Worm (Caenorhabditis elegans): ENCODE results near the gene rbm-22.

rbm-22 gene

DNA sequence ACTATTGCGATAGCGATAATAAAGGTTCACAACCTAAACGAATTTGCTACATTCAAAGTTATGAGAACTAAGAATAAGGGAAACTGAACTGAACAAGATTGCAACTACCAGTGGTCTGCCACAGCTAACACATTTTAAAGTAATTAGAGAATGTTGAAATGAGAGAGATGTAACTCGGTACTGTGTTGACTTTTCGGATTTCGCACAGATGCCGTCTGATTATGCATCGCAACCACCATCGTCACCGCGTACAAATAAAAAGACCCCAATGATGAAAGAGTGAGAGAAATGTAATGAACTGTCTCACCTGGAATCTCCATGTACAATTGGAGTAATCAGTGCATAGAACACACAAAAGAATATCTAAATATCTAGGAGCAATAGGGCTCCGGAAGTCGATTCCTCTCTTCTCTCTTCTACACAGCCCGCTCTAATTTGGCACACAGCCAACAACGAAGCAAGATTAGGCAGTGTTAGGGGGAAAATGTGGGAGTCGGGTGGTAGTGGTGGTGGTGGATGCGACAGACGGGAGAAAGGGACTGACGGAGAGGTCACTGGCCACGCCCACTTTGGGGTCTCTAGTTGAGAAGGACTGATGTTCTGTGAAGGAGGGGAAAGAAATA lies 7.5 kb downstream of the rbm-22 start, which contains the start of gene F13E9.11:
Gene F13E9.11 (minus strand): TSS at position 507 of the 623 bp plus-strand sequence.
- TF ChIP-seq aly-2 (tag; optimal IDR thresholded peaks at IDR 0.05) (no peak), unc-55 (GFP tag; optimal IDR thresholded peaks at IDR 0.05) (peak; percentile 12), nhr-11 (tag; optimal IDR thresholded peaks at IDR 0.05) (no peak), zag-1 (tag; optimal IDR thresholded peaks at IDR 0.05) (peak; percentile 61), C34F6.9 (tag; optimal IDR thresholded peaks at IDR 0.05) (peak; percentile 5), ztf-1 (GFP tag; conservative IDR thresholded peaks at IDR 0.05) (no peak), elt-1 (tag; optimal IDR thresholded peaks at IDR 0.05) (no peak), mdl-1 (tag; optimal IDR thresholded peaks at IDR 0.05) (no peak), elt-3 (tag; optimal IDR thresholded peaks at IDR 0.05) (no peak), nhr-21 (tag; optimal IDR thresholded peaks at IDR 0.05) (no peak), dmd-4 (tag; optimal IDR thresholded peaks at IDR 0.05) (no peak), lsy-2 (tag; optimal IDR thresholded peaks at IDR 0.05) (peak in 1 of 2 experiments; percentile 19), snpc-4 (tag; optimal IDR thresholded peaks at IDR 0.05) (no peak), peb-1 (tag; optimal IDR thresholded peaks at IDR 0.05) (no peak), lin-13 (GFP tag; optimal IDR thresholded peaks at IDR 0.05) (no peak)

DNA sequence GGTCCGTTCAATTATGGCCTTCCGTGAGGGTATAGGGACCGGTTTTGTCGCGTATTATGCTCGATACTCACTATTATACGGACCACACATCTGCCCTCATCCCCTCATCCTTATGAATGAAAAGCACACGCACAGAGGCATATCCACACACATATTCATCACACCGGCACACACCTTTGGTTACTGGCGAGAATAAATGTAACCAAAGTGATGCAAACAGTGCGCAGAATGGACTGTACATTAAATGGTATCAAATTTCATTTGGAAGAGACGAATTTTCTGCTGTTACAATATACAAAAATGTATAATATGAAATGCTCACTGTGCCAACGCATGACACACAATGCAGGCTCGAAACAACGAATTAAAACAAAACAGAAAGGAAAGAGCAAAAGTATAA lies 8.4 kb downstream of the rbm-22 start:
- TF ChIP-seq elt-1 (tag; optimal IDR thresholded peaks at IDR 0.05) (no peak), dmd-4 (tag; optimal IDR thresholded peaks at IDR 0.05) (no peak), unc-55 (GFP tag; optimal IDR thresholded peaks at IDR 0.05) (no peak)

DNA sequence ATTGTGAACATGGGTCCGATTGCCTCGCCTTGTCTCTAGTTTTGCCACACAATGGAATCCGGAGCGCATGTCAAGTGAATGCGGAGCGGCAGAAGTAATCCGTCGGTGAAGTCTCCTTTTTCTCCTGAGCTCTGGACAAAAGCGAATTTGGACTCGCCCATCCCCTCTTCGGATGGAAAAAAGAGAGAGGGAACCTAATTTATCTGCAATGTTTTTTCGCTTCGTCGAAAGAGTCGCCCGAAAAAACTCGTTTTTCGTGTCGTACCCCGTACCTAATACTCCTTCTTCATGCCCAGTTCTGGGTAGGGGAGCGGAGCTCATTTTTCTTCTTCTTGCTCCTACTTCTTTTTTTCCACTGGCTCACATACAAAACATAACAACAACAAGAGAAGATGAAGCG lies 9.0 kb downstream of the rbm-22 start:
- TF ChIP-seq Y55F3AM.14 (GFP tag; optimal IDR thresholded peaks at IDR 0.05) (no peak), lin-39 (tag; optimal IDR thresholded peaks at IDR 0.05) (no peak), C34F6.9 (tag; optimal IDR thresholded peaks at IDR 0.05) (no peak), mab-5 (tag; optimal IDR thresholded peaks at IDR 0.05) (no peak), peb-1 (tag; optimal IDR thresholded peaks at IDR 0.05) (no peak), aly-2 (tag; optimal IDR thresholded peaks at IDR 0.05) (no peak), elt-3 (tag; optimal IDR thresholded peaks at IDR 0.05) (no peak), nhr-23 (tag; optimal IDR thresholded peaks at IDR 0.05) (no peak), unc-62 (GFP tag; optimal IDR thresholded peaks at IDR 0.05) (no peak), snpc-4 (tag; optimal IDR thresholded peaks at IDR 0.05) (no peak), mdl-1 (tag; optimal IDR thresholded peaks at IDR 0.05) (no peak), sma-9 (GFP tag; optimal IDR thresholded peaks at IDR 0.05) (no peak), sma-9 (tag; optimal IDR thresholded peaks at IDR 0.05) (no peak), nhr-25 (tag; optimal IDR thresholded peaks at IDR 0.05) (no peak), nhr-129 (tag; optimal IDR thresholded peaks at IDR 0.05) (no peak), unc-55 (GFP tag; optimal IDR thresholded peaks at IDR 0.05) (no peak)

DNA sequence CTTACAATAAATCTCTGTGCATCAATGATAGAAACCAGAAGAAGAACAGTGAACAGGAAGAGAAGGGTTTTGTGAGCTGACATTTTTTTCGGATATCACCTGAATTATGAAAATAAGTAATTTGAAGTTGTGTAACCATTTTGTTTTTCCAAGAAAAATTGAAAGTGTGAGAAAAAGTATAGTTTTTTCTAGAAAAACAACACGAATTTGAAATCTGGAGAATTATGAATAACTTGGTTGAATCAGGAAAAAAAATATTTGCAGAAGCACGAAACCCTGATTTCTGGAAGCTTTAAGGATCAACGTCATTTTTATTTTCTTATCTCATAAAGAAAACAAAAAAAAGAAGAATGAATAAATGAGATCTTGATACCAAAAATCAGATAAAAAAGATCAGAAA lies 13.3 kb downstream of the rbm-22 start, which contains the start of gene F13E9.12:
Gene F13E9.12 (minus strand): TSS at position 101 of the 400 bp plus-strand sequence.
- no peak for TF ChIP-seq fos-1 (tag; optimal IDR thresholded peaks at IDR 0.05)
- TF ChIP-seq lin-13 (GFP tag; optimal IDR thresholded peaks at IDR 0.05): no peak
- no peak for TF ChIP-seq nhr-6 (tag; optimal IDR thresholded peaks at IDR 0.05)
- no peak for TF ChIP-seq ama-1 (optimal IDR thresholded peaks at IDR 0.05)
- TF ChIP-seq lsy-2 (tag; optimal IDR thresholded peaks at IDR 0.05): no peak
- TF ChIP-seq ZK546.5 (tag; optimal IDR thresholded peaks at IDR 0.05): no peak
- TF ChIP-seq nhr-12 (tag; optimal IDR thresholded peaks at IDR 0.05): no peak
- TF ChIP-seq lin-11 (tag; optimal IDR thresholded peaks at IDR 0.05): no peak
- TF ChIP-seq ceh-16 (tag; optimal IDR thresholded peaks at IDR 0.05): no peak
- no peak for TF ChIP-seq R02D3.7 (tag; optimal IDR thresholded peaks at IDR 0.05)
- no peak for TF ChIP-seq crh-2 (tag; optimal IDR thresholded peaks at IDR 0.05)
- TF ChIP-seq mbf-1 (tag; optimal IDR thresholded peaks at IDR 0.05): no peak
- no peak for TF ChIP-seq skn-1 (tag; optimal IDR thresholded peaks at IDR 0.05)
- no peak for TF ChIP-seq nhr-237 (tag; optimal IDR thresholded peaks at IDR 0.05)
- no peak for TF ChIP-seq mdl-1 (tag; optimal IDR thresholded peaks at IDR 0.05)
- no peak for TF ChIP-seq elt-3 (tag; optimal IDR thresholded peaks at IDR 0.05)

DNA sequence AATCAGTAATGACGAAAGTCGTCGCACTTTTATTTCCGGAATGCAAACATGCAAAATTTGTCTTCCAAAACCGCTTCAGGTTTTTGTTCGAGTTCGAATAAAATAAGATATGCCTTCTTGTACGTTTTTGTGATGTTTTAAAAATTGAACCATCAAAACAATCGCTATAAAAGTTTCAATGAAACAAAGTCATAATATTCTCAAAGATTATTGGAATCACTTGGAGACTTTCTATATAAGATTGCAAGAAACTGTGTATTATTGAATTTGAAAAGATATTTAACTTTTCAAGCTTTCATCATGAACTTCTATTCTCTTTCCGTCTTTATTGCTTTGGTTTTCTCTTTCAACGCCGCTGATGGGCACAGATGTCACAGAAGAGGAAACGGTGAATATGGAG lies 15.6 kb downstream of the rbm-22 start, which contains the start of gene fipr-14:
Gene fipr-14 (plus strand): TSS at position 301 of the 400 bp plus-strand sequence.
- TF ChIP-seq nhr-6 (tag; optimal IDR thresholded peaks at IDR 0.05) (no peak), ztf-11 (tag; optimal IDR thresholded peaks at IDR 0.05) (no peak), lin-13 (GFP tag; optimal IDR thresholded peaks at IDR 0.05) (no peak), lsy-2 (tag; optimal IDR thresholded peaks at IDR 0.05) (no peak), lin-39 (tag; optimal IDR thresholded peaks at IDR 0.05) (no peak), ztf-1 (GFP tag; conservative IDR thresholded peaks at IDR 0.05) (no peak), snpc-4 (tag; optimal IDR thresholded peaks at IDR 0.05) (no peak), nhr-237 (tag; optimal IDR thresholded peaks at IDR 0.05) (no peak), Y55F3AM.14 (GFP tag; optimal IDR thresholded peaks at IDR 0.05) (no peak), mab-5 (tag; optimal IDR thresholded peaks at IDR 0.05) (no peak), sma-3 (GFP tag; optimal IDR thresholded peaks at IDR 0.05) (no peak), aly-2 (tag; optimal IDR thresholded peaks at IDR 0.05) (no peak), zag-1 (tag; optimal IDR thresholded peaks at IDR 0.05) (no peak), nhr-12 (tag; optimal IDR thresholded peaks at IDR 0.05) (no peak), mdl-1 (tag; optimal IDR thresholded peaks at IDR 0.05) (no peak), unc-55 (GFP tag; optimal IDR thresholded peaks at IDR 0.05) (no peak), elt-3 (tag; optimal IDR thresholded peaks at IDR 0.05) (no peak), sma-9 (GFP tag; optimal IDR thresholded peaks at IDR 0.05) (no peak), sma-9 (tag; optimal IDR thresholded peaks at IDR 0.05) (no peak), mbf-1 (tag; optimal IDR thresholded peaks at IDR 0.05) (no peak), alr-1 (tag; optimal IDR thresholded peaks at IDR 0.05) (no peak)
